Fruit fly (Drosophila melanogaster) whole organism, embryonic: ENCODE data around the gene CG42763.

Experiments
- Adf1 ChIP-seq: fragments of 200-800 bp; sonication (Bioruptor generic); IDR thresholded peaks from 2 replicates; pipeline ENCODE4 v1.3.6; 2022; ENCODE audit warnings: missing biosample characterization, missing genetic modification characterization
- CG10274 ChIP-seq: fragments of 200-800 bp; sonication (Bioruptor generic); optimal IDR thresholded peaks from 3 replicates; lab custom pipeline; 2017; ENCODE audit warnings: missing biosample characterization, mild to moderate bottlenecking, missing genetic modification characterization
- CG10321 ChIP-seq: fragments of 200-800 bp; sonication (Bioruptor generic); IDR thresholded peaks from 2 replicates; pipeline ENCODE4 v1.3.6; 2022; ENCODE audit warnings: missing biosample characterization, missing genetic modification characterization
- CG11398 ChIP-seq: fragments of 200-800 bp; sonication (Bioruptor generic); optimal IDR thresholded peaks from 2 replicates; lab custom pipeline; 2016; ENCODE audit warnings: missing biosample characterization, missing genetic modification characterization
- CG11723 ChIP-seq: fragments of 200-800 bp; sonication (Bioruptor generic); optimal IDR thresholded peaks from 2 replicates; lab custom pipeline; 2017; ENCODE audit warnings: missing biosample characterization, mild to moderate bottlenecking, missing genetic modification characterization
- CG12391 ChIP-seq: fragments of 200-800 bp; sonication (Bioruptor generic); optimal IDR thresholded peaks from 3 replicates; lab custom pipeline; 2018; ENCODE audit warnings: missing biosample characterization, mild to moderate bottlenecking, missing genetic modification characterization, moderate library complexity
- CG13287 ChIP-seq: fragments of 200-800 bp; sonication (Bioruptor generic); IDR thresholded peaks from 2 replicates; pipeline ENCODE4 v1.3.6; 2022; ENCODE audit warnings: missing biosample characterization, missing genetic modification characterization; ENCODE audit not compliant: partially characterized antibody
- CG14667 ChIP-seq: fragments of 200-800 bp; sonication (Bioruptor generic); IDR thresholded peaks from 2 replicates; pipeline ENCODE4 v1.3.6; 2022; ENCODE audit warnings: missing biosample characterization, missing genetic modification characterization
- CG14860 ChIP-seq: fragments of 200-800 bp; sonication (Bioruptor generic); IDR thresholded peaks from 3 replicates; pipeline ENCODE4 v1.3.6; 2022; ENCODE audit warnings: missing biosample characterization, missing genetic modification characterization; ENCODE audit not compliant: partially characterized antibody
- CG15479 ChIP-seq: fragments of 200-800 bp; sonication (Bioruptor generic); optimal IDR thresholded peaks from 3 replicates; lab custom pipeline; 2019; ENCODE audit warnings: missing biosample characterization, mild to moderate bottlenecking, missing genetic modification characterization, moderate library complexity
- CG1603 ChIP-seq: fragments of 200-800 bp; sonication (Bioruptor generic); optimal IDR thresholded peaks from 2 replicates; lab custom pipeline; 2019; ENCODE audit warnings: missing biosample characterization, mild to moderate bottlenecking, missing genetic modification characterization, moderate library complexity
- CG17359 ChIP-seq: fragments of 200-800 bp; sonication (Bioruptor generic); optimal IDR thresholded peaks from 3 replicates; lab custom pipeline; 2018; ENCODE audit warnings: missing biosample characterization, mild to moderate bottlenecking, missing genetic modification characterization, moderate library complexity
- CG17385 ChIP-seq: fragments of 200-800 bp; sonication (Bioruptor generic); optimal IDR thresholded peaks from 3 replicates; lab custom pipeline; 2018; ENCODE audit warnings: missing biosample characterization, mild to moderate bottlenecking, missing genetic modification characterization
- CG30431 ChIP-seq: fragments of 200-800 bp; sonication (Bioruptor generic); optimal IDR thresholded peaks from 2 replicates; lab custom pipeline; 2017; ENCODE audit warnings: missing biosample characterization, missing genetic modification characterization
- CG32772 ChIP-seq: fragments of 200-800 bp; sonication (Bioruptor generic); IDR thresholded peaks from 2 replicates; pipeline ENCODE4 v1.3.6; 2022; ENCODE audit warnings: missing biosample characterization, missing genetic modification characterization
- CG42726 ChIP-seq: fragments of 200-800 bp; sonication (Bioruptor generic); IDR thresholded peaks from 2 replicates; pipeline ENCODE4 v1.3.6; 2022; ENCODE audit warnings: missing biosample characterization, missing genetic modification characterization; ENCODE audit not compliant: partially characterized antibody
- CG4360 ChIP-seq: fragments of 200-800 bp; sonication (Bioruptor generic); IDR thresholded peaks from 2 replicates; pipeline ENCODE4 v1.3.6; 2022; ENCODE audit warnings: missing biosample characterization, missing genetic modification characterization
- CG4404 ChIP-seq: fragments of 200-800 bp; sonication (Bioruptor generic); IDR thresholded peaks from 2 replicates; pipeline ENCODE4 v1.3.6; 2022; ENCODE audit warnings: missing biosample characterization, missing genetic modification characterization
- CG4707 ChIP-seq: fragments of 200-800 bp; sonication (Bioruptor generic); optimal IDR thresholded peaks from 2 replicates; lab custom pipeline; 2018; ENCODE audit warnings: missing biosample characterization, mild to moderate bottlenecking, missing genetic modification characterization, moderate library complexity
- CG7928 ChIP-seq: fragments of 200-800 bp; sonication (Bioruptor generic); optimal IDR thresholded peaks from 2 replicates; lab custom pipeline; 2017; ENCODE audit warnings: missing biosample characterization, mild to moderate bottlenecking, missing genetic modification characterization
- CG8359 ChIP-seq: fragments of 200-800 bp; sonication (Bioruptor generic); optimal IDR thresholded peaks from 2 replicates; lab custom pipeline; 2017; ENCODE audit warnings: missing biosample characterization, mild to moderate bottlenecking, missing genetic modification characterization, borderline replicate concordance
- CG9797 ChIP-seq: fragments of 200-800 bp; sonication (Bioruptor generic); optimal IDR thresholded peaks from 3 replicates; lab custom pipeline; 2018; ENCODE audit warnings: missing biosample characterization, mild to moderate bottlenecking, missing genetic modification characterization
- ERR ChIP-seq: fragments of 200-800 bp; sonication (Bioruptor generic); optimal IDR thresholded peaks from 2 replicates; lab custom pipeline; 2016; ENCODE audit warnings: missing biosample characterization, missing genetic modification characterization
- Eip74EF ChIP-seq, 2 experiments: fragments of 200-800 bp in 1 of 2; fragments of >200 bp in 1 of 2; sonication (Bioruptor generic) in 1 of 2; optimal IDR thresholded peaks; 2 replicates each; lab custom pipeline; 2017 to 2019; ENCODE audit warnings: missing biosample characterization in 2 of 2, missing genetic modification characterization in 2 of 2, mild to moderate bottlenecking in 1 of 2, moderate library complexity in 1 of 2
- Fer1 ChIP-seq: fragments of 200-800 bp; sonication (Bioruptor generic); optimal IDR thresholded peaks from 2 replicates; lab custom pipeline; 2017; ENCODE audit warnings: missing biosample characterization, mild to moderate bottlenecking, missing genetic modification characterization
- Fer2 ChIP-seq: fragments of 200-800 bp; sonication (Bioruptor generic); optimal IDR thresholded peaks from 2 replicates; lab custom pipeline; 2018; ENCODE audit warnings: missing biosample characterization, mild to moderate bottlenecking, missing genetic modification characterization, moderate library complexity
- H2.0 ChIP-seq: fragments of 200-800 bp; sonication (Bioruptor generic); IDR thresholded peaks from 2 replicates; pipeline ENCODE4 v1.3.6; 2022; ENCODE audit warnings: missing biosample characterization, missing genetic modification characterization
- HLH54F ChIP-seq: fragments of 200-800 bp; sonication (Bioruptor generic); optimal IDR thresholded peaks from 3 replicates; lab custom pipeline; 2016; ENCODE audit warnings: missing biosample characterization, missing genetic modification characterization
- Med ChIP-seq: fragments of 200-800 bp; sonication (Bioruptor generic); peaks from one replicate; lab custom pipeline; 2016; ENCODE audit warnings: missing biosample characterization, missing genetic modification characterization, mild to moderate bottlenecking, inconsistent platforms, moderate library complexity
- NK7.1 ChIP-seq: fragments of 200-800 bp; sonication (Bioruptor generic); optimal IDR thresholded peaks from 3 replicates; lab custom pipeline; 2016; ENCODE audit warnings: missing biosample characterization, missing genetic modification characterization
- PHDP ChIP-seq: fragments of 200-800 bp; sonication (Bioruptor generic); optimal IDR thresholded peaks from 3 replicates; lab custom pipeline; 2018; ENCODE audit warnings: missing biosample characterization, mild to moderate bottlenecking, missing genetic modification characterization, moderate library complexity
- Ravus ChIP-seq: fragments of 200-800 bp; sonication (Bioruptor generic); IDR thresholded peaks from 2 replicates; pipeline ENCODE4 v1.3.6; 2022; ENCODE audit warnings: missing biosample characterization, missing genetic modification characterization
- Sry-δ ChIP-seq: fragments of 200-800 bp; sonication (Bioruptor generic); optimal IDR thresholded peaks from 2 replicates; lab custom pipeline; 2016; ENCODE audit warnings: missing biosample characterization, missing genetic modification characterization
- ap ChIP-seq: fragments of 200-800 bp; sonication (Bioruptor generic); IDR thresholded peaks from 2 replicates; pipeline ENCODE4 v1.3.6; 2022; ENCODE audit warnings: missing biosample characterization, missing genetic modification characterization
- bab2 ChIP-seq: fragments of 200-800 bp; sonication (Bioruptor generic); optimal IDR thresholded peaks from 2 replicates; lab custom pipeline; 2016; ENCODE audit warnings: missing biosample characterization, missing genetic modification characterization
- crol ChIP-seq: fragments of 200-800 bp; sonication (Bioruptor generic); IDR thresholded peaks from 2 replicates; pipeline ENCODE4 v1.3.6; 2022; ENCODE audit warnings: missing biosample characterization, missing genetic modification characterization
- crp ChIP-seq, 2 experiments: fragments of 200-800 bp; sonication (Bioruptor generic); optimal IDR thresholded peaks; 2 replicates in 1 of 2; 3 replicates in 1 of 2; lab custom pipeline; 2017; ENCODE audit warnings: missing biosample characterization in 2 of 2, missing genetic modification characterization in 2 of 2, mild to moderate bottlenecking in 1 of 2, moderate library complexity in 1 of 2
- dmrt11E ChIP-seq: fragments of 200-800 bp; sonication (Bioruptor generic); optimal IDR thresholded peaks from 3 replicates; lab custom pipeline; 2018; ENCODE audit warnings: missing biosample characterization, mild to moderate bottlenecking, missing genetic modification characterization, moderate library complexity
- dpn ChIP-seq, 2 experiments: fragments of 200-800 bp; sonication (Bioruptor generic); optimal IDR thresholded peaks; 3 replicates each; lab custom pipeline; 2016; ENCODE audit warnings: missing biosample characterization in 2 of 2, missing genetic modification characterization in 2 of 2
- en ChIP-seq: fragments of 200-800 bp; sonication (Bioruptor generic); optimal IDR thresholded peaks from 2 replicates; lab custom pipeline; 2016; ENCODE audit warnings: missing biosample characterization, missing genetic modification characterization
- fd3F ChIP-seq: fragments of 200-800 bp; sonication (Bioruptor generic); optimal IDR thresholded peaks from 2 replicates; lab custom pipeline; 2018; ENCODE audit warnings: missing biosample characterization, mild to moderate bottlenecking, missing genetic modification characterization, moderate library complexity
- gem ChIP-seq: fragments of 200-800 bp; sonication (Bioruptor generic); optimal IDR thresholded peaks from 2 replicates; lab custom pipeline; 2019; ENCODE audit warnings: missing biosample characterization, mild to moderate bottlenecking, missing genetic modification characterization, moderate library complexity
- ind ChIP-seq: fragments of 200-800 bp; sonication (Bioruptor generic); optimal IDR thresholded peaks from 3 replicates; lab custom pipeline; 2016; ENCODE audit warnings: missing biosample characterization, missing genetic modification characterization
- kah ChIP-seq: fragments of 200-800 bp; sonication (Bioruptor generic); optimal IDR thresholded peaks from 2 replicates; lab custom pipeline; 2018; ENCODE audit warnings: missing biosample characterization, mild to moderate bottlenecking, missing genetic modification characterization
- phol ChIP-seq: fragments of 200-800 bp; sonication (Bioruptor generic); optimal IDR thresholded peaks from 3 replicates; lab custom pipeline; 2018; ENCODE audit warnings: missing biosample characterization, mild to moderate bottlenecking, missing genetic modification characterization, moderate library complexity
- salm ChIP-seq: fragments of 200-800 bp; sonication (Bioruptor generic); optimal IDR thresholded peaks from 2 replicates; lab custom pipeline; 2018; ENCODE audit warnings: missing biosample characterization, mild to moderate bottlenecking, missing genetic modification characterization
- sd ChIP-seq: fragments of 200-800 bp; sonication (Bioruptor generic); optimal IDR thresholded peaks from 3 replicates; lab custom pipeline; 2018; ENCODE audit warnings: missing biosample characterization, mild to moderate bottlenecking, missing genetic modification characterization, moderate library complexity
- slp2 ChIP-seq: fragments of 200-800 bp; sonication (Bioruptor generic); optimal IDR thresholded peaks from 2 replicates; lab custom pipeline; 2016; ENCODE audit warnings: missing biosample characterization, missing genetic modification characterization
- sqz ChIP-seq: fragments of 200-800 bp; sonication (Bioruptor generic); optimal IDR thresholded peaks from 3 replicates; lab custom pipeline; 2018; ENCODE audit warnings: missing biosample characterization, mild to moderate bottlenecking, missing genetic modification characterization

CG42763 gene

dm6 chr2L:8159498-8159897 is 14.6 kb upstream of the CG42763 start, which contains the start of the genes PAPLA1 and Rbsn-5 (continued):
- TF ChIP-seq NK7.1 (GFP tag; lab: Kevin White, UChicago) = peak; percentile 77
- TF ChIP-seq CG10274 (GFP tag; lab: Kevin White, UChicago) = peak; percentile 75
- TF ChIP-seq CG12391 (tag; lab: Kevin White, UChicago) = peak; percentile 95
- TF ChIP-seq CG11398 = peak; percentile 88
- no peak for TF ChIP-seq CG42726 (GFP tag; lab: Robert Waterston, UW)
- TF ChIP-seq CG14860 (GFP tag; lab: Robert Waterston, UW) = no peak
- TF ChIP-seq sqz = peak; percentile 80
- no peak for TF ChIP-seq CG15479 (GFP tag; lab: Kevin White, UChicago)
- peak; percentile 24 to 78 for TF ChIP-seq crp (GFP tag; optimal IDR thresholded peaks at IDR 0.05; lab: Kevin White, UChicago)
- TF ChIP-seq sd (tag; lab: Kevin White, UChicago) = peak; percentile 86
- TF ChIP-seq crol = peak; percentile 33; the same call in 1 of the 2 replicates
- peak; percentile 93 for TF ChIP-seq Fer1
- peak; percentile 96 for TF ChIP-seq gem (tag; lab: Kevin White, UChicago)
- peak; percentile 84 for TF ChIP-seq CG11723 (GFP tag; lab: Kevin White, UChicago)
- TF ChIP-seq Adf1 (GFP tag; lab: Robert Waterston, UW) = peak; percentile 64
- peak; percentile 95 for TF ChIP-seq phol (tag; lab: Kevin White, UChicago)
- peak; percentile 97 for TF ChIP-seq ind
- TF ChIP-seq ERR (GFP tag; lab: Kevin White, UChicago) = peak; percentile 90
- TF ChIP-seq CG7928 (GFP tag; lab: Kevin White, UChicago) = peak; percentile 100
- peak; percentile 31 for TF ChIP-seq CG9797 (GFP tag; lab: Kevin White, UChicago)
- TF ChIP-seq CG14667 (GFP tag; lab: Robert Waterston, UW) = peak; percentile 85
- peak; percentile 80 for TF ChIP-seq ap (GFP tag; lab: Robert Waterston, UW)
- TF ChIP-seq CG17359 (tag; lab: Kevin White, UChicago) = peak; percentile 92
- peak; percentile 62 for TF ChIP-seq CG8359 (GFP tag; lab: Kevin White, UChicago)
- peak; percentile 94 for TF ChIP-seq CG32772 (GFP tag; lab: Robert Waterston, UW)
- peak; percentile 80 for TF ChIP-seq en
- TF ChIP-seq salm (tag; lab: Kevin White, UChicago) = peak; percentile 82
- peak; percentile 97 for TF ChIP-seq dpn (GFP tag; optimal IDR thresholded peaks at IDR 0.05; lab: Kevin White, UChicago)
- TF ChIP-seq CG4360 (GFP tag; lab: Robert Waterston, UW) = peak; percentile 52; the same call in 1 of the 2 replicates
- peak; percentile 91 for TF ChIP-seq Fer2 (tag; lab: Kevin White, UChicago)
- peak; percentile 90 for TF ChIP-seq CG4404
- peak; percentile 100 for TF ChIP-seq CG17385 (GFP tag; lab: Kevin White, UChicago)
- TF ChIP-seq dmrt11E (tag; lab: Kevin White, UChicago) = peak; percentile 76
- TF ChIP-seq H2.0 (GFP tag; lab: Robert Waterston, UW) = peak; percentile 91
- peak in 1 of 2 experiments; percentile 85 for TF ChIP-seq Eip74EF (GFP tag; optimal IDR thresholded peaks at IDR 0.05; lab: Kevin White, UChicago)
- peak; percentile 94 for TF ChIP-seq PHDP
- TF ChIP-seq CG30431 (GFP tag; lab: Kevin White, UChicago) = peak; percentile 87
- TF ChIP-seq CG1603 = peak; percentile 95
- TF ChIP-seq Ravus (GFP tag; lab: Robert Waterston, UW) = peak; percentile 66
- TF ChIP-seq bab2 (GFP tag; lab: Kevin White, UChicago) = peak; percentile 97
- no peak; the same call in 1 of the 2 replicates for TF ChIP-seq CG13287
- TF ChIP-seq slp2 (GFP tag; lab: Kevin White, UChicago) = peak; percentile 92
- TF ChIP-seq kah = peak; percentile 77
- TF ChIP-seq fd3F = peak; percentile 88
- peak; percentile 96 for TF ChIP-seq HLH54F (GFP tag; lab: Kevin White, UChicago)
- TF ChIP-seq Sry-δ (GFP tag; lab: Kevin White, UChicago) = peak; percentile 73
- TF ChIP-seq CG10321 (GFP tag; lab: Robert Waterston, UW) = peak; percentile 59
- TF ChIP-seq CG4707 (GFP tag; lab: Kevin White, UChicago) = peak; percentile 64
- peak; percentile 99 for TF ChIP-seq Med
